Fruit fly (Drosophila melanogaster) whole organism, embryonic: ENCODE data around the gene dlg1.

Experiments
- ATbp ChIP-seq: fragments of 200-800 bp; sonication (Bioruptor generic); optimal IDR thresholded peaks from 2 replicates; lab custom pipeline; 2017; ENCODE audit warnings: missing biosample characterization, mild to moderate bottlenecking, missing genetic modification characterization, missing genetic modification reagents
- Asciz ChIP-seq: fragments of 200-800 bp; sonication (Bioruptor generic); optimal IDR thresholded peaks from 2 replicates; lab custom pipeline; 2017; ENCODE audit warnings: missing biosample characterization, mild to moderate bottlenecking, missing genetic modification characterization, missing genetic modification reagents
- B-H2 ChIP-seq: fragments of 200-800 bp; sonication (Bioruptor generic); optimal IDR thresholded peaks from 2 replicates; lab custom pipeline; 2018; ENCODE audit warnings: missing biosample characterization, mild to moderate bottlenecking, missing genetic modification characterization
- Bgb ChIP-seq: fragments of 200-800 bp; sonication (Bioruptor generic); IDR thresholded peaks from 2 replicates; pipeline ENCODE4 v1.3.6; 2022; ENCODE audit warnings: missing biosample characterization, missing genetic modification characterization; ENCODE audit not compliant: partially characterized antibody
- CG10462 ChIP-seq: fragments of 200-800 bp; sonication (Bioruptor generic); optimal IDR thresholded peaks from 2 replicates; lab custom pipeline; 2016; ENCODE audit warnings: missing biosample characterization, missing genetic modification characterization
- CG10565 ChIP-seq: fragments of 200-800 bp; sonication (Bioruptor generic); optimal IDR thresholded peaks from 3 replicates; lab custom pipeline; 2016; ENCODE audit warnings: missing biosample characterization, mild to moderate bottlenecking, missing genetic modification characterization
- CG11696 ChIP-seq: fragments of 200-800 bp; sonication (Bioruptor generic); IDR thresholded peaks from 2 replicates; pipeline ENCODE4 v1.3.6; 2022; ENCODE audit warnings: missing biosample characterization, missing genetic modification characterization
- CG12391 ChIP-seq: fragments of 200-800 bp; sonication (Bioruptor generic); optimal IDR thresholded peaks from 3 replicates; lab custom pipeline; 2018; ENCODE audit warnings: missing biosample characterization, mild to moderate bottlenecking, missing genetic modification characterization, moderate library complexity
- CG13296 ChIP-seq: fragments of 200-800 bp; sonication (Bioruptor generic); optimal IDR thresholded peaks from 3 replicates; lab custom pipeline; 2018; ENCODE audit warnings: missing biosample characterization, mild to moderate bottlenecking, missing genetic modification characterization
- CG14441 ChIP-seq: fragments of 200-800 bp; sonication (Bioruptor generic); IDR thresholded peaks from 2 replicates; pipeline ENCODE4 v1.3.6; 2022; ENCODE audit warnings: missing biosample characterization, missing genetic modification characterization
- CG16815 ChIP-seq: fragments of 200-800 bp; sonication (Bioruptor generic); optimal IDR thresholded peaks from 3 replicates; lab custom pipeline; 2017; ENCODE audit warnings: missing biosample characterization, mild to moderate bottlenecking, missing genetic modification characterization
- CG16863 ChIP-seq: fragments of 200-800 bp; sonication (Bioruptor generic); optimal IDR thresholded peaks from 3 replicates; lab custom pipeline; 2016; ENCODE audit warnings: missing biosample characterization, missing genetic modification characterization
- CG17186 ChIP-seq: fragments of 200-800 bp; sonication (Bioruptor generic); optimal IDR thresholded peaks from 3 replicates; lab custom pipeline; 2017; ENCODE audit warnings: missing biosample characterization, missing genetic modification reagents, missing genetic modification characterization
- CG1792 ChIP-seq: fragments of 200-800 bp; sonication (Bioruptor generic); optimal IDR thresholded peaks from 2 replicates; lab custom pipeline; 2016; ENCODE audit warnings: missing biosample characterization, missing genetic modification characterization
- CG18262 ChIP-seq: fragments of 200-800 bp; optimal IDR thresholded peaks from 3 replicates; lab custom pipeline; 2019; ENCODE audit warnings: missing biosample characterization, mild to moderate bottlenecking, missing genetic modification characterization, moderate library complexity
- CG2202 ChIP-seq: fragments of 200-800 bp; sonication (Bioruptor generic); optimal IDR thresholded peaks from 2 replicates; lab custom pipeline; 2018; ENCODE audit warnings: missing biosample characterization, mild to moderate bottlenecking, missing genetic modification characterization
- CG2678 ChIP-seq: fragments of 200-800 bp; sonication (Bioruptor generic); optimal IDR thresholded peaks from 3 replicates; lab custom pipeline; 2019; ENCODE audit warnings: missing biosample characterization, mild to moderate bottlenecking, missing genetic modification characterization, moderate library complexity
- CG30403 ChIP-seq: fragments of 200-800 bp; sonication (Bioruptor generic); optimal IDR thresholded peaks from 3 replicates; lab custom pipeline; 2016; ENCODE audit warnings: missing biosample characterization, missing genetic modification characterization
- CG31365 ChIP-seq: fragments of 200-800 bp; sonication (Bioruptor generic); optimal IDR thresholded peaks from 2 replicates; lab custom pipeline; 2018; ENCODE audit warnings: missing biosample characterization, mild to moderate bottlenecking, missing genetic modification characterization
- CG33213 ChIP-seq: fragments of 200-800 bp; sonication (Bioruptor generic); optimal IDR thresholded peaks from 3 replicates; lab custom pipeline; 2016; ENCODE audit warnings: missing biosample characterization, missing genetic modification characterization
- CG4404 ChIP-seq: fragments of 200-800 bp; sonication (Bioruptor generic); IDR thresholded peaks from 2 replicates; pipeline ENCODE4 v1.3.6; 2022; ENCODE audit warnings: missing biosample characterization, missing genetic modification characterization
- CG8281 ChIP-seq: fragments of 200-800 bp; sonication (Bioruptor generic); optimal IDR thresholded peaks from 2 replicates; lab custom pipeline; 2018; ENCODE audit warnings: missing biosample characterization, mild to moderate bottlenecking, missing genetic modification characterization, moderate library complexity
- CG8388 ChIP-seq: fragments of 200-800 bp; sonication (Bioruptor generic); optimal IDR thresholded peaks from 2 replicates; lab custom pipeline; 2019; ENCODE audit warnings: missing biosample characterization, mild to moderate bottlenecking, missing genetic modification characterization, moderate library complexity
- CHES-1-like ChIP-seq: fragments of 200-800 bp; sonication (Bioruptor generic); optimal IDR thresholded peaks from 2 replicates; lab custom pipeline; 2016; ENCODE audit warnings: missing biosample characterization, missing genetic modification characterization
- CTCF ChIP-seq: fragments of 200-800 bp; sonication (Bioruptor generic); optimal IDR thresholded peaks from 2 replicates; lab custom pipeline; 2017; ENCODE audit warnings: missing biosample characterization, mild to moderate bottlenecking, missing genetic modification characterization, moderate library complexity
- Chrac-16 ChIP-seq: fragments of 200-800 bp; sonication (Bioruptor generic); optimal IDR thresholded peaks from 3 replicates; lab custom pipeline; 2016; ENCODE audit warnings: missing biosample characterization, missing genetic modification characterization
- Fer2 ChIP-seq: fragments of 200-800 bp; sonication (Bioruptor generic); optimal IDR thresholded peaks from 2 replicates; lab custom pipeline; 2018; ENCODE audit warnings: missing biosample characterization, mild to moderate bottlenecking, missing genetic modification characterization, moderate library complexity
- HLH3B ChIP-seq: fragments of 200-800 bp; sonication (Bioruptor generic); IDR thresholded peaks from 2 replicates; pipeline ENCODE4 v1.3.6; 2022; ENCODE audit warnings: missing biosample characterization, missing genetic modification characterization
- Hmx ChIP-seq: fragments of 200-800 bp; sonication (Bioruptor generic); optimal IDR thresholded peaks from 2 replicates; lab custom pipeline; 2016; ENCODE audit warnings: missing biosample characterization, missing genetic modification characterization
- Jarid2 ChIP-seq: fragments of 200-800 bp; sonication (Bioruptor generic); optimal IDR thresholded peaks from 3 replicates; lab custom pipeline; 2017; ENCODE audit warnings: mild to moderate bottlenecking, missing biosample characterization, missing genetic modification reagents, missing genetic modification characterization
- Kr ChIP-seq: fragments of 200-800 bp; sonication (Bioruptor generic); optimal IDR thresholded peaks from 2 replicates; lab custom pipeline; 2017; ENCODE audit warnings: missing biosample characterization, mild to moderate bottlenecking, missing genetic modification characterization
- Lhr ChIP-seq: fragments of 200-800 bp; sonication (Bioruptor generic); optimal IDR thresholded peaks from 3 replicates; lab custom pipeline; 2017; ENCODE audit warnings: mild to moderate bottlenecking, missing biosample characterization, missing genetic modification reagents, missing genetic modification characterization
- MTF-1 ChIP-seq: fragments of 200-800 bp; sonication (Bioruptor generic); optimal IDR thresholded peaks from 2 replicates; lab custom pipeline; 2018; ENCODE audit warnings: missing biosample characterization, mild to moderate bottlenecking, missing genetic modification characterization, borderline replicate concordance
- Opbp ChIP-seq: fragments of 200-800 bp; sonication (Bioruptor generic); IDR thresholded peaks from 3 replicates; pipeline ENCODE4 v1.3.6; 2022; ENCODE audit warnings: missing biosample characterization, missing genetic modification characterization; ENCODE audit not compliant: partially characterized antibody
- Optix ChIP-seq: fragments of 200-800 bp; sonication (Bioruptor generic); IDR thresholded peaks from 3 replicates; pipeline ENCODE4 v1.3.6; 2022; ENCODE audit warnings: missing biosample characterization, missing genetic modification characterization
- Scr ChIP-seq: fragments of 200-800 bp; sonication (Bioruptor generic); IDR thresholded peaks from 2 replicates; pipeline ENCODE4 v1.3.6; 2022; ENCODE audit warnings: missing biosample characterization, missing genetic modification characterization; ENCODE audit not compliant: partially characterized antibody
- Six4 ChIP-seq: fragments of 200-800 bp; sonication (Bioruptor generic); optimal IDR thresholded peaks from 2 replicates; lab custom pipeline; 2016; ENCODE audit warnings: missing biosample characterization, missing genetic modification characterization
- ap ChIP-seq: fragments of 200-800 bp; sonication (Bioruptor generic); IDR thresholded peaks from 2 replicates; pipeline ENCODE4 v1.3.6; 2022; ENCODE audit warnings: missing biosample characterization, missing genetic modification characterization
- br ChIP-seq: fragments of >200 bp; optimal IDR thresholded peaks from 2 replicates; lab custom pipeline; 2017
- chn ChIP-seq: fragments of 200-800 bp; sonication (Bioruptor generic); optimal IDR thresholded peaks from 2 replicates; lab custom pipeline; 2016; ENCODE audit warnings: missing biosample characterization, missing genetic modification characterization
- crc ChIP-seq: fragments of 200-800 bp; sonication (Bioruptor generic); optimal IDR thresholded peaks from 2 replicates; lab custom pipeline; 2016; ENCODE audit warnings: missing biosample characterization, missing genetic modification characterization
- da ChIP-seq: fragments of 200-800 bp; sonication (Bioruptor generic); optimal IDR thresholded peaks from 2 replicates; lab custom pipeline; 2016; ENCODE audit warnings: missing biosample characterization, missing genetic modification characterization
- dpn ChIP-seq, 2 experiments: fragments of 200-800 bp; sonication (Bioruptor generic); optimal IDR thresholded peaks; 3 replicates each; lab custom pipeline; 2016; ENCODE audit warnings: missing biosample characterization in 2 of 2, missing genetic modification characterization in 2 of 2
- gro ChIP-seq: fragments of 200-800 bp; sonication (Bioruptor generic); optimal IDR thresholded peaks from 2 replicates; lab custom pipeline; 2016; ENCODE audit warnings: missing biosample characterization, missing genetic modification characterization
- her ChIP-seq: fragments of 200-800 bp; sonication (Bioruptor generic); optimal IDR thresholded peaks from 2 replicates; lab custom pipeline; 2016; ENCODE audit warnings: missing biosample characterization, missing genetic modification characterization
- jumu ChIP-seq: fragments of 200-800 bp; sonication (Bioruptor generic); optimal IDR thresholded peaks from 3 replicates; lab custom pipeline; 2016; ENCODE audit warnings: missing biosample characterization, missing genetic modification characterization
- maf-S ChIP-seq: fragments of 200-800 bp; sonication (Bioruptor generic); optimal IDR thresholded peaks from 2 replicates; lab custom pipeline; 2016; ENCODE audit warnings: missing biosample characterization, missing genetic modification characterization
- otp ChIP-seq: fragments of 200-800 bp; sonication (Bioruptor generic); IDR thresholded peaks from 3 replicates; pipeline ENCODE4, ENCODE4 v1.3.6; 2022; ENCODE audit warnings: missing biosample characterization, missing genetic modification characterization
- pfk ChIP-seq: fragments of 200-800 bp; sonication (Bioruptor generic); optimal IDR thresholded peaks from 2 replicates; lab custom pipeline; 2018; ENCODE audit warnings: missing biosample characterization, mild to moderate bottlenecking, missing genetic modification characterization, moderate library complexity
- phol ChIP-seq: fragments of 200-800 bp; sonication (Bioruptor generic); optimal IDR thresholded peaks from 3 replicates; lab custom pipeline; 2018; ENCODE audit warnings: missing biosample characterization, mild to moderate bottlenecking, missing genetic modification characterization, moderate library complexity
- scrt ChIP-seq: fragments of 200-800 bp; sonication (Bioruptor generic); optimal IDR thresholded peaks from 2 replicates; lab custom pipeline; 2018; ENCODE audit warnings: missing biosample characterization, mild to moderate bottlenecking, missing genetic modification characterization, moderate library complexity
- ssp ChIP-seq: fragments of 200-800 bp; sonication (Bioruptor generic); IDR thresholded peaks from 2 replicates; pipeline ENCODE4 v1.3.6; 2022; ENCODE audit warnings: missing biosample characterization, missing genetic modification characterization
- wor ChIP-seq: fragments of 200-800 bp; sonication (Bioruptor generic); IDR thresholded peaks from 2 replicates; pipeline ENCODE4 v1.3.6; 2022; ENCODE audit warnings: missing biosample characterization, missing genetic modification characterization

The dlg1 gene

dm6 chrX:11359081-11359481 lies 10.4 kb upstream of the dlg1 start, which contains the start of gene Pa1 (continued):
- TF ChIP-seq CG2678 (tag; lab: Kevin White, UChicago) (no peak), CG12391 (tag; lab: Kevin White, UChicago) (no peak), B-H2 (GFP tag; lab: Kevin White, UChicago) (no peak), CG16815 (no peak), CG10565 (GFP tag; lab: Kevin White, UChicago) (no peak), CG30403 (no peak), Asciz (no peak), CG4404 (no peak), crc (GFP tag; lab: Kevin White, UChicago) (peak; percentile 5), phol (tag; lab: Kevin White, UChicago) (peak; percentile 14), CG10462 (GFP tag; lab: Kevin White, UChicago) (no peak), CG31365 (tag; lab: Kevin White, UChicago) (no peak), CG13296 (no peak), CG1792 (GFP tag; lab: Kevin White, UChicago) (no peak), CG14441 (GFP tag; lab: Robert Waterston, UW) (no peak), Fer2 (tag; lab: Kevin White, UChicago) (no peak), CG2202 (no peak), CHES-1-like (GFP tag; lab: Kevin White, UChicago) (no peak), MTF-1 (no peak), CG18262 (tag; lab: Kevin White, UChicago) (no peak), CG8388 (GFP tag; lab: Kevin White, UChicago) (no peak), her (GFP tag; lab: Kevin White, UChicago) (no peak), Scr (GFP tag; lab: Robert Waterston, UW) (peak; percentile 62), Hmx (GFP tag; lab: Kevin White, UChicago) (no peak), CG11696 (GFP tag; lab: Robert Waterston, UW) (no peak), CG8281 (no peak), Lhr (GFP tag; lab: Kevin White, UChicago) (no peak), Optix (GFP tag; lab: Robert Waterston, UW) (no peak), Six4 (no peak), jumu (GFP tag; lab: Kevin White, UChicago) (no peak), br (lab: Kevin White, UChicago) (no peak), CG16863 (GFP tag; lab: Kevin White, UChicago) (no peak), CG17186 (GFP tag; lab: Kevin White, UChicago) (no peak), Kr (GFP tag; lab: Kevin White, UChicago) (no peak), CG33213 (GFP tag; lab: Kevin White, UChicago) (no peak), otp (GFP tag; lab: Robert Waterston, UW) (no peak), ATbp (GFP tag; lab: Kevin White, UChicago) (no peak), ssp (GFP tag; lab: Robert Waterston, UW) (no peak), Opbp (GFP tag; lab: Robert Waterston, UW) (peak; percentile 68; the same call in 2 of the 3 replicates), scrt (no peak), HLH3B (GFP tag; lab: Robert Waterston, UW) (no peak), Chrac-16 (GFP tag; lab: Kevin White, UChicago) (no peak), dpn (GFP tag; optimal IDR thresholded peaks at IDR 0.05; lab: Kevin White, UChicago) (peak in 1 of 2 experiments; percentile 24), CTCF (peak; percentile 37), ap (GFP tag; lab: Robert Waterston, UW) (no peak), Jarid2 (GFP tag; lab: Kevin White, UChicago) (no peak), wor (GFP tag; lab: Robert Waterston, UW) (no peak), gro (GFP tag; lab: Kevin White, UChicago) (peak; percentile 54), pfk (no peak), da (GFP tag; lab: Kevin White, UChicago) (no peak), chn (GFP tag; lab: Kevin White, UChicago) (no peak), Bgb (GFP tag; lab: Robert Waterston, UW) (peak; percentile 80), maf-S (GFP tag; lab: Kevin White, UChicago) (no peak)
